ENCODE assay signal across 1 fruit fly cellular context in the genomic region with DNA sequence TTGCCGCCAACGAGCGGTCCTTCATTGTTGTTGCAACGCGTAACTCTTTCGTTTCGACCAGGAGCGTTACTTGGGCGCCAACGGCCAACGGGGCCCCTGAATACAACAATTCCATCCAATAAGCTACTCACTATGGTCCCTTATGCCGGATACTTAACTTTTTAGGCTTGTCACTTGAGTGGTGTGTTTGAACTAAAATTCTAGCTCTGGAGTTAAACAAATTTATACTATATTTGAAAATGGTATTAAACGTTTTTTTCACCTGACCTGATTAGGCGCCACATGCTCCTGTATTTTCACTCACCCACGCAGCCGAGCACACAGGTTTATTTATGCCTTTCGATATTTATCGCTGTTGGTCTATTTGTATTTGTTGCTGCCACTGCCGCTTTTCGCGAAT.
A peak's percentile ranks its signal among the peaks of the same experiment; 100 is the strongest.
TF ChIP-seq lines count a peak whose summit lies in the region.

No protein-coding gene starts in this region.

TF ChIP-seq in whole organism, embryonic, 481 proteins besides CTCF, POLR2A, EP300 and RAD21 (continued from another document and continues in another):
- TF ChIP-seq tio (GFP tag; optimal IDR thresholded peaks at IDR 0.05; lab: Kevin White, UChicago) (peak; percentile 9), crp (GFP tag; optimal IDR thresholded peaks at IDR 0.05; lab: Kevin White, UChicago) (no peak), tll (GFP tag; optimal IDR thresholded peaks at IDR 0.05; lab: Kevin White, UChicago) (no peak), grn (GFP tag; optimal IDR thresholded peaks at IDR 0.05; lab: Kevin White, UChicago) (no peak), H2.0 (GFP tag; IDR thresholded peaks at IDR 0.05; lab: Robert Waterston, UW) (no peak), Bteb2 (GFP tag; optimal IDR thresholded peaks at IDR 0.05; lab: Kevin White, UChicago) (no peak), dpn (GFP tag; optimal IDR thresholded peaks at IDR 0.05; lab: Kevin White, UChicago) (no peak), CG16815 (GFP tag; optimal IDR thresholded peaks at IDR 0.05; lab: Kevin White, UChicago) (peak; percentile 29), cato (GFP tag; optimal IDR thresholded peaks at IDR 0.05; lab: Kevin White, UChicago; ENCODE audit: borderline replicate concordance) (no peak), Hsf (GFP tag; optimal IDR thresholded peaks at IDR 0.05; lab: Kevin White, UChicago) (no peak), gem (tag; optimal IDR thresholded peaks at IDR 0.05; lab: Kevin White, UChicago) (peak; percentile 14), CG12391 (tag; optimal IDR thresholded peaks at IDR 0.05; lab: Kevin White, UChicago) (peak; percentile 29), CG17361 (GFP tag; IDR thresholded peaks at IDR 0.05; lab: Robert Waterston, UW) (no peak), CG14050 (GFP tag; IDR thresholded peaks at IDR 0.05; lab: Robert Waterston, UW) (no peak), fu2 (GFP tag; optimal IDR thresholded peaks at IDR 0.05; lab: Kevin White, UChicago) (no peak), Stat92E (GFP tag; optimal IDR thresholded peaks at IDR 0.05; lab: Kevin White, UChicago) (no peak), CG10959 (GFP tag; IDR thresholded peaks at IDR 0.05; lab: Robert Waterston, UW) (no peak), CG17912 (GFP tag; optimal IDR thresholded peaks at IDR 0.05; lab: Kevin White, UChicago) (no peak), Xrp1 (GFP tag; IDR thresholded peaks at IDR 0.05; lab: Robert Waterston, UW) (no peak), Doc3 (GFP tag; IDR thresholded peaks at IDR 0.05; lab: Robert Waterston, UW; ENCODE audit: partially characterized antibody) (no peak), Dip3 (GFP tag; optimal IDR thresholded peaks at IDR 0.05; lab: Kevin White, UChicago) (no peak), seq (GFP tag; IDR thresholded peaks at IDR 0.05; lab: Robert Waterston, UW) (no peak), lilli (GFP tag; optimal IDR thresholded peaks at IDR 0.05; lab: Kevin White, UChicago) (peak; percentile 22), CG6791 (GFP tag; IDR thresholded peaks at IDR 0.05; lab: Robert Waterston, UW; ENCODE audit: partially characterized antibody) (no peak), CG9797 (GFP tag; optimal IDR thresholded peaks at IDR 0.05; lab: Kevin White, UChicago) (no peak), sob (GFP tag; IDR thresholded peaks at IDR 0.05; lab: Robert Waterston, UW) (peak; percentile 28; the same call in 1 of the 2 replicates), prd (optimal IDR thresholded peaks at IDR 0.05; lab: Kevin White, UChicago) (no peak), prd (GFP tag; IDR thresholded peaks at IDR 0.05; lab: Robert Waterston, UW) (peak; percentile 43; the same call in 2 of the 3 replicates), sisA (GFP tag; IDR thresholded peaks at IDR 0.05; lab: Robert Waterston, UW) (no peak), Vsx1 (GFP tag; optimal IDR thresholded peaks at IDR 0.05; lab: Kevin White, UChicago) (no peak), exex (tag; optimal IDR thresholded peaks at IDR 0.05; lab: Kevin White, UChicago) (no peak), az2 (GFP tag; optimal IDR thresholded peaks at IDR 0.05; lab: Kevin White, UChicago) (no peak), CG3995 (GFP tag; optimal IDR thresholded peaks at IDR 0.05; lab: Kevin White, UChicago) (no peak), dimm (GFP tag; IDR thresholded peaks at IDR 0.05; lab: Robert Waterston, UW) (no peak), CG3838 (GFP tag; optimal IDR thresholded peaks at IDR 0.05; lab: Kevin White, UChicago) (no peak), CG30431 (GFP tag; optimal IDR thresholded peaks at IDR 0.05; lab: Kevin White, UChicago) (peak; percentile 21), jing (GFP tag; optimal IDR thresholded peaks at IDR 0.05; lab: Kevin White, UChicago) (no peak), wor (GFP tag; IDR thresholded peaks at IDR 0.05; lab: Robert Waterston, UW) (0 out of 2 replicates have a peak, but pooled peaks have one; percentile 15), vnd (GFP tag; IDR thresholded peaks at IDR 0.05; lab: Robert Waterston, UW; ENCODE audit: partially characterized antibody) (0 out of 3 replicates have a peak, but pooled peaks have one; percentile 26), CG6254 (GFP tag; optimal IDR thresholded peaks at IDR 0.05; lab: Kevin White, UChicago) (no peak), CG10366 (GFP tag; IDR thresholded peaks at IDR 0.05; lab: Robert Waterston, UW) (no peak), Bgb (GFP tag; IDR thresholded peaks at IDR 0.05; lab: Robert Waterston, UW; ENCODE audit: partially characterized antibody) (no peak), fd64A (GFP tag; optimal IDR thresholded peaks at IDR 0.05; lab: Kevin White, UChicago) (no peak), crol (GFP tag; IDR thresholded peaks at IDR 0.05; lab: Robert Waterston, UW) (no peak), Side (GFP tag; optimal IDR thresholded peaks at IDR 0.05; lab: Kevin White, UChicago) (no peak), HLH54F (GFP tag; optimal IDR thresholded peaks at IDR 0.05; lab: Kevin White, UChicago) (no peak), CG9727 (GFP tag; optimal IDR thresholded peaks at IDR 0.05; lab: Kevin White, UChicago) (no peak), CG2129 (GFP tag; IDR thresholded peaks at IDR 0.05; lab: Robert Waterston, UW; ENCODE audit: partially characterized antibody) (no peak), NK7.1 (GFP tag; optimal IDR thresholded peaks at IDR 0.05; lab: Kevin White, UChicago) (no peak), yki (optimal IDR thresholded peaks at IDR 0.05; lab: Kevin White, UChicago) (no peak), CG34376 (GFP tag; optimal IDR thresholded peaks at IDR 0.05; lab: Kevin White, UChicago) (no peak), CG2116 (GFP tag; optimal IDR thresholded peaks at IDR 0.05; lab: Kevin White, UChicago) (no peak), CG4328 (GFP tag; optimal IDR thresholded peaks at IDR 0.05; lab: Kevin White, UChicago) (no peak), nom (GFP tag; optimal IDR thresholded peaks at IDR 0.05; lab: Kevin White, UChicago) (no peak), CG1647 (GFP tag; optimal IDR thresholded peaks at IDR 0.05; lab: Kevin White, UChicago) (no peak), esg (GFP tag; conservative IDR thresholded peaks at IDR 0.05; lab: Robert Waterston, UW) (0 out of 2 replicates have a peak, but pooled peaks have one; percentile 6), gt (GFP tag; IDR thresholded peaks at IDR 0.05; lab: Robert Waterston, UW) (no peak), ken (GFP tag; IDR thresholded peaks at IDR 0.05; lab: Robert Waterston, UW) (no peak), Dp (GFP tag; optimal IDR thresholded peaks at IDR 0.05; lab: Kevin White, UChicago) (no peak), CoRest (tag; optimal IDR thresholded peaks at IDR 0.05; lab: Kevin White, UChicago) (peak; percentile 37), psq (GFP tag; optimal IDR thresholded peaks at IDR 0.05; lab: Kevin White, UChicago) (no peak), CG11695 (GFP tag; IDR thresholded peaks at IDR 0.05; lab: Robert Waterston, UW) (no peak), CG2678 (tag; optimal IDR thresholded peaks at IDR 0.05; lab: Kevin White, UChicago) (no peak), lbe (GFP tag; optimal IDR thresholded peaks at IDR 0.05; lab: Kevin White, UChicago) (no peak), eyg (GFP tag; optimal IDR thresholded peaks at IDR 0.05; lab: Kevin White, UChicago) (no peak), amos (GFP tag; IDR thresholded peaks at IDR 0.05; lab: Robert Waterston, UW; ENCODE audit: partially characterized antibody) (0 out of 2 replicates have a peak, but pooled peaks have one; percentile 29), CG15696 (tag; optimal IDR thresholded peaks at IDR 0.05; lab: Kevin White, UChicago) (no peak), CG2202 (tag; optimal IDR thresholded peaks at IDR 0.05; lab: Kevin White, UChicago) (no peak), CG8359 (GFP tag; optimal IDR thresholded peaks at IDR 0.05; lab: Kevin White, UChicago; ENCODE audit: borderline replicate concordance) (no peak), org-1 (GFP tag; optimal IDR thresholded peaks at IDR 0.05; lab: Kevin White, UChicago) (no peak), CG13624 (GFP tag; optimal IDR thresholded peaks at IDR 0.05; lab: Kevin White, UChicago) (no peak), CG15514 (GFP tag; optimal IDR thresholded peaks at IDR 0.05; lab: Kevin White, UChicago) (no peak), CG15011 (GFP tag; optimal IDR thresholded peaks at IDR 0.05; lab: Kevin White, UChicago) (no peak), Myb (GFP tag; optimal IDR thresholded peaks at IDR 0.05; lab: Kevin White, UChicago) (no peak), Deaf1 (tag; optimal IDR thresholded peaks at IDR 0.05; lab: Kevin White, UChicago) (no peak), CG8478 (optimal IDR thresholded peaks at IDR 0.05; lab: Kevin White, UChicago) (no peak), Optix (GFP tag; IDR thresholded peaks at IDR 0.05; lab: Robert Waterston, UW) (peak; percentile 27; the same call in 1 of the 3 replicates), CG14441 (GFP tag; IDR thresholded peaks at IDR 0.05; lab: Robert Waterston, UW) (no peak), CG2712 (tag; optimal IDR thresholded peaks at IDR 0.05; lab: Kevin White, UChicago) (no peak), CG7745 (tag; optimal IDR thresholded peaks at IDR 0.05; lab: Kevin White, UChicago) (no peak), zen (tag; optimal IDR thresholded peaks at IDR 0.05; lab: Kevin White, UChicago) (no peak), Xbp1 (GFP tag; optimal IDR thresholded peaks at IDR 0.05; lab: Kevin White, UChicago) (peak; percentile 5), Rx (GFP tag; IDR thresholded peaks at IDR 0.05; lab: Robert Waterston, UW) (no peak), Lim3 (GFP tag; IDR thresholded peaks at IDR 0.05; lab: Robert Waterston, UW) (no peak), twi (tag; optimal IDR thresholded peaks at IDR 0.05; lab: Kevin White, UChicago) (no peak), HHEX (GFP tag; optimal IDR thresholded peaks at IDR 0.05; lab: Kevin White, UChicago) (no peak), gro (GFP tag; optimal IDR thresholded peaks at IDR 0.05; lab: Kevin White, UChicago) (no peak), YL-1 (GFP tag; optimal IDR thresholded peaks at IDR 0.05; lab: Kevin White, UChicago) (no peak), chif (GFP tag; optimal IDR thresholded peaks at IDR 0.05; lab: Kevin White, UChicago) (peak in 1 of 2 experiments; percentile 28), CG15269 (tag; optimal IDR thresholded peaks at IDR 0.05; lab: Kevin White, UChicago) (no peak), cad (GFP tag; optimal IDR thresholded peaks at IDR 0.05; lab: Kevin White, UChicago) (no peak), Dref (GFP tag; IDR thresholded peaks at IDR 0.05; lab: Robert Waterston, UW) (no peak), Oli (tag; optimal IDR thresholded peaks at IDR 0.05; lab: Kevin White, UChicago) (no peak), CG10274 (GFP tag; optimal IDR thresholded peaks at IDR 0.05; lab: Kevin White, UChicago) (no peak), salm (tag; optimal IDR thresholded peaks at IDR 0.05; lab: Kevin White, UChicago) (no peak), CrebB (tag; optimal IDR thresholded peaks at IDR 0.05; lab: Kevin White, UChicago) (no peak), schlank (tag; optimal IDR thresholded peaks at IDR 0.05; lab: Kevin White, UChicago) (no peak), ssp (GFP tag; IDR thresholded peaks at IDR 0.05; lab: Robert Waterston, UW) (peak; percentile 35; the same call in 1 of the 2 replicates), CG12104 (GFP tag; optimal IDR thresholded peaks at IDR 0.05; lab: Kevin White, UChicago) (no peak), oc (tag; optimal IDR thresholded peaks at IDR 0.05; lab: Kevin White, UChicago) (no peak), CG9932 (GFP tag; IDR thresholded peaks at IDR 0.05; lab: Robert Waterston, UW) (peak; percentile 38), wek (GFP tag; optimal IDR thresholded peaks at IDR 0.05; lab: Kevin White, UChicago) (no peak), Spps (tag; optimal IDR thresholded peaks at IDR 0.05; lab: Kevin White, UChicago) (no peak), CG8089 (GFP tag; optimal IDR thresholded peaks at IDR 0.05; lab: Kevin White, UChicago) (no peak), lov (optimal IDR thresholded peaks at IDR 0.05; lab: Kevin White, UChicago) (no peak), lov (GFP tag; IDR thresholded peaks at IDR 0.05; lab: Robert Waterston, UW) (no peak), CG15479 (GFP tag; optimal IDR thresholded peaks at IDR 0.05; lab: Kevin White, UChicago) (no peak), cg (GFP tag; optimal IDR thresholded peaks at IDR 0.05; lab: Kevin White, UChicago) (no peak), Lhr (GFP tag; optimal IDR thresholded peaks at IDR 0.05; lab: Kevin White, UChicago) (no peak), Ravus (GFP tag; IDR thresholded peaks at IDR 0.05; lab: Robert Waterston, UW) (no peak), nau (GFP tag; optimal IDR thresholded peaks at IDR 0.05; lab: Kevin White, UChicago) (no peak), sens (GFP tag; lab: Kevin White, UChicago) (no peak), unc-4 (GFP tag; IDR thresholded peaks at IDR 0.05; lab: Robert Waterston, UW; ENCODE audit: partially characterized antibody) (no peak), Atf-2 (GFP tag; optimal IDR thresholded peaks at IDR 0.05; lab: Kevin White, UChicago) (no peak), CG32532 (GFP tag; IDR thresholded peaks at IDR 0.05; lab: Robert Waterston, UW) (no peak), CG1529 (GFP tag; optimal IDR thresholded peaks at IDR 0.05; lab: Kevin White, UChicago) (no peak), Nf-YC (tag; optimal IDR thresholded peaks at IDR 0.05; lab: Kevin White, UChicago) (no peak), ara (GFP tag; IDR thresholded peaks at IDR 0.05; lab: Robert Waterston, UW) (no peak), CG2875 (GFP tag; optimal IDR thresholded peaks at IDR 0.05; lab: Kevin White, UChicago) (no peak), CG4404 (GFP tag; IDR thresholded peaks at IDR 0.05; lab: Robert Waterston, UW) (0 out of 2 replicates have a peak, but pooled peaks have one; percentile 5), Ada2b (GFP tag; IDR thresholded peaks at IDR 0.05; lab: Robert Waterston, UW) (no peak), sr (GFP tag; IDR thresholded peaks at IDR 0.05; lab: Robert Waterston, UW) (no peak), Opbp (GFP tag; IDR thresholded peaks at IDR 0.05; lab: Robert Waterston, UW; ENCODE audit: partially characterized antibody) (0 out of 3 replicates have a peak, but pooled peaks have one; percentile 49), CG4617 (GFP tag; optimal IDR thresholded peaks at IDR 0.05; lab: Kevin White, UChicago; ENCODE audit: borderline replicate concordance) (no peak), ase (GFP tag; IDR thresholded peaks at IDR 0.05; lab: Robert Waterston, UW) (no peak), CG4854 (GFP tag; optimal IDR thresholded peaks at IDR 0.05; lab: Kevin White, UChicago) (no peak), her (GFP tag; optimal IDR thresholded peaks at IDR 0.05; lab: Kevin White, UChicago) (no peak), CG7963 (GFP tag; IDR thresholded peaks at IDR 0.05; lab: Robert Waterston, UW; ENCODE audit: partially characterized antibody) (no peak), CG16863 (GFP tag; optimal IDR thresholded peaks at IDR 0.05; lab: Kevin White, UChicago) (no peak), CG18619 (GFP tag; optimal IDR thresholded peaks at IDR 0.05; lab: Kevin White, UChicago) (no peak), CG10147 (GFP tag; optimal IDR thresholded peaks at IDR 0.05; lab: Kevin White, UChicago) (no peak)
